Fruit fly (Drosophila melanogaster) ovary, adult (tissue): Measurements from ENCODE around the gene mura.

Experiments
- CG17801 ChIP-seq: fragments of 200-800 bp; optimal IDR thresholded peaks from 2 replicates; lab custom pipeline; 2019; ENCODE audit warnings: missing biosample characterization, mild to moderate bottlenecking, missing genetic modification characterization, moderate library complexity; ENCODE audit not compliant: partially characterized antibody

mura gene

DNA sequence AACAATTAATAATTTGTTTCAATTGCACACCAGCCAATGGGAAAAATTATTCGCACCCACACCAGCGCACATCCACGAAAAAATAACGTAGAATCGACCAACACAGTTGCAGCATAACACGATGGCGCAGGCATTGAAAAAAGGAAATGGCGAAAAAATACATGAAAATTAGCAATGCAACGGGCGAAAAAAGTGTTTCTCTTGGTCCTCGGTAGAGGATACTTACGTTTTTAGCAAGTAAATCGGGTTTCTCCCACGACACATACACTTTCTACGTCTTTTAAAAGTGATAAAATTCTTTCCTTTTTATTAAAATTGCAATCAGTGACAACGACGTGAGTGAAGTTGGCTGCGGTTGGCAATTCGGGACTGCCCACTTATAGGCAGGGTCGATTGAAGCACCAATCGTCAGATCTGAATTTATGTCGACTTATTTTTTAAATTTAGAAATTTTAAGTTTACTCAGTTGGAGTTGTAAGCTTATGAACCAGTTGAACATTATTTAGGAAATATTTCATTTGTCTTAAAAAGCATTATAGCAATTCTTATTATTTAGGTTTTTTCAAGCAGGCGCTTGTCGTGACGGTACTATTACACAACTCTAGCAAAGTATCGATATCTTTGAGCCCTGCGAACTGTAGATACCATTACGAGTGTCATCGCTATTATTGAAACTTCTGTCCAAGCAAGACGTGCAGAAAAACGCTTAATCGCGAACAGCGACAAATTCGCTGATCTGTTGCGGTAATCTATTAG is 26.0 kb upstream of the mura start, which contains the start of the genes Kap-alpha3 and Son:
TSS of gene Kap-alpha3 (minus strand) at position 352 of the 756 bp plus-strand sequence.
TSS of gene Son (plus strand) at position 661 of the 756 bp plus-strand sequence.
- TF ChIP-seq CG17801, result peak; percentile 90

DNA sequence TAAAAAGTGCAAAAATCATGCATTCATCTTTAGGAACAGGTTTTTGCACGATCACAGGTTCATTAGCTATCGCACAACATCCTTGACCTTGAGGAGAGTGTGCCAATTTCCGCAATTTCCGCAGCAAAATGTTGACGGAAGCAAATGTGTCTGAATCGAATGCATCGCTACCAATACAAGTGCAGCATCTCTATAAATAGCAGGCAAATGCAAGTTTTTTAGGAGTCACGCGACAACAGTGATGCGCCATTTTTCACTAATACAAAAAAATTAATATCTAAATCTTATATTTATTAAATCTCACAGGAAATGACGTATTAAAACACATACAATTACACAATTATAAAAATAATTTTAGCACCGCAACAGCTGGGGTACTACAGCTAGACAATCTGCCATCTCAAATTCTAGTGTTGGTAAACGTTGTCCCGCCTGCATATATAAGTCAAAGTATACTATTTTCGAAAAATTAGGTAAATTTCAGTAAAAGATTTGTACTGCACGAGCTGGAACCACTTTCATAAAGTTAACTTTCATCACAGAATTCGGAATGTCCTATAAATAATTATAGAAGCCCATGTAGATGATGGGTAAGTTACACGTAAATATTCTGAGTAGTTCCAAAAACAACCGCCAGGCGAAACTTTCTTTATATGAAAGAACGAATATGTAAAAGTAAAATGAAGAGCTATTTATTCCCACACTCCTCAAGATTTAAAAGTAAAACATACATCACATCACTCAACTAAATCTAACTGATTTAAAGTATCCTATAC is 22.4 kb upstream of the mura start, which contains the start of gene CG9399:
TSS of gene CG9399 (minus strand) at position 400 of the 776 bp plus-strand sequence.
- TF ChIP-seq CG17801, result peak; percentile 96

DNA sequence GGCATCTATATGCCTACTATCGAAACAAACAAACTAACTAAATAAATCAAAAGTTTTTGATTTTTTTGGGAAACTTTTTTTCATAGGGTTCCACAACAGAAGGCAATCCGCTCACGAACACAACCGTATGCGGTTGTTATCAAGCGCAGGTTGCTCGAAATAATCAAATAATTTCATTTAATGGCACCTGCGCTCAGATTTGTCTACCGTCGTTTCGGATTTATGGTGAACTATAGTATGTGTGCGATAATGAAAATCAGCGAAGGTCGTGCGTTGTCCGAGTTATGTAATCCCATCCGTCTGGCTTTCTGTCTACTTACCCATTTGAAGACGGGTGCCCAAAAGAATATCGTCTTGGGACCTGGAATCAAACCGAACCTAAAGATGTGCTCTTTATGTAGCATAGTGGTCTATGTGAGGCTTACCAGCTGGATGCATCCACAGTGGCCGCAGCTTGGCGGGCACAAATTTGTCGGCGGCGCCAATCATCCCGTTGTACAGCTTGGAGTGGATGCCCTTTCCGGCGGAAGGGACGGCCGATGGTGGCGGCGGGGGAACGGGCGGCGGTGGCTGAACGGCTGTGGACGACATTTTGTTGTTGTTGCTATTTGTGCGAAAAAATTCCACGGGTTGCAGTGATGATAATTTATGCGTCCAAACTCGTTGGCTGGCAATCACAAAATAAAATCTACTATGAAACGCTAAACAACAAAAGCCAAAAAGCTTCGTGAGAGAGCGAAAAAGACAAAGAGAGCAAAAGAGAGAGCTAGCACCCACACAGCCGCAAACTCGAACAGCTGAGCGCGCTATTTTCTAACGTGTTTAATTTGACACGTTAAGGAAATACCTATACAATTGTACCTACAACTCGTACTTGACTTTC is 21.6 kb upstream of the mura start:
- no peak for TF ChIP-seq CG17801

DNA sequence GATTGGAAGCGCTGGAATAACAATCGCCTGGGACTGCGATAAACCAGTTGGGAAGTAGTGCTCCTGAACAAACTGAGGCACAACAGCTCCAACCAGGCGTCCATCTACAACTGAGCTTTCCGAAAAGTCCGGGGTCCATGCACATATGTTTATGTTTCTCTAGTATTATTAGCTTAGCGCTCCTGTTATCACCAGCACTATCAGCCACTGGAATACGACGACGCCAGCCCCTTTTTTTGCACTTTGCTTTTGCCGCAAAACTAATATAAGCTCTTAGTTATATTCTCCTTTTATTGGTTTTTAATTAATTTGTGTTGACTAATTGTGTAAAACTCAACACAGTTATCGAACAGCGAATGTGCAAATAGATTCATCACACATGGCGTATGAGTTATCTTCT is 19.9 kb upstream of the mura start, which contains the start of gene CG9396:
TSS of gene CG9396 (minus strand) at position 101 of the 400 bp plus-strand sequence.
- no peak for TF ChIP-seq CG17801

DNA sequence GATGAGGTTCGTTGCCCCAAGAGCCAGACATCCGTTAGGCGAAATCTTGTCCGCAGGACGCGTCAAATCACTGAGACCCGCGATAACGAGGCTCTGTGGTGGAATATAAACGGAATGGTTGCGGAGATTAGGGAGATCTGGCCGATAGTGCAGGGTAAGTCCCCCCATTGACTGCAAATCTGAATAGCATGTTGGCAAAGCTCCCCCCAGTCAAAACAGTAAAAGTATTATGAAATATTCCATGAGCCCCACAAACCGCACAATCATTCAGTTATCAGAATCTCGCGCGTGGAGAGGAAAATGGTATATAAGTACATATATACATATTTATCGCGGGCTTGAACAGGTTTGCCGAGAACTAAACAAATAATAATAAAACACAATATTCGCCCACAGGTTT is 19.1 kb upstream of the mura start:
- no peak for TF ChIP-seq CG17801

DNA sequence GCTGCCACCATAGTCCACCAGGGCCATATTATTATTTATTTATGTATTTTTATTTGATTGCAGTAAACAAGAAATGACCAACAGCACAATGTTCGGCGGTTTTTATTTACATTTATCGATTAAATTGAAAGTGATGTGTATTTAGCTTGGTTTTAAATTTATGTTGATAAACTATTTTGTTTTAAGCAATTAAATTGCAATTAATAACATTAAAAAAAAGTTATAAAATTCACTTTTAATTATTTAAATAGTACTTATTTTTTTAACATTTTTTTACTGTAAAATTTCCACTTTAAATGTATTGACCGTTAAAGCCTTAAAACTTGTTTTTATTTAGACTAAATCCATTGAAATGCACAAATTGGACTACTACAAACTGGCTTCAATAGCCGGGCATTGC is 18.5 kb upstream of the mura start, which contains the start of gene CG16790:
TSS of gene CG16790 (minus strand) at position 101 of the 400 bp plus-strand sequence.
- no peak for TF ChIP-seq CG17801

DNA sequence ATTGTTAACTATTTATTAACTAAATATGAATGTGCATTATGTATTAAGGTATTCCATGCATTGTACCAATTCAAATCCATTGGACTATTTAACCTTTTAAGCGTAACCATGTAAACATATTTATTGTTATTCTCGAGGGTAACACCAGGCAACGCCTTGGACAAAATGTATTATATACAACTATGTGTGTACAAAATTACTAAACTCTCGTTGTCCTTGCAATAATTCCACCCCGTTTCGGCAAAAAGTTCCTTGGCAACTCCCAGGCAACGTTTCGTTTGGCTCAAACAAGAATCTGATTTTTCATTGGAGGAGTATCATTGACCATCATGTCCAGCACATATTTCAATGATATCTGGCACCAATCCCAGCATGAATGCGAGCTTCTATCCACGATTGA is 14.3 kb upstream of the mura start, which contains the start of gene CG16789:
TSS of gene CG16789 (plus strand) at position 301 of the 400 bp plus-strand sequence.
- no peak for TF ChIP-seq CG17801

DNA sequence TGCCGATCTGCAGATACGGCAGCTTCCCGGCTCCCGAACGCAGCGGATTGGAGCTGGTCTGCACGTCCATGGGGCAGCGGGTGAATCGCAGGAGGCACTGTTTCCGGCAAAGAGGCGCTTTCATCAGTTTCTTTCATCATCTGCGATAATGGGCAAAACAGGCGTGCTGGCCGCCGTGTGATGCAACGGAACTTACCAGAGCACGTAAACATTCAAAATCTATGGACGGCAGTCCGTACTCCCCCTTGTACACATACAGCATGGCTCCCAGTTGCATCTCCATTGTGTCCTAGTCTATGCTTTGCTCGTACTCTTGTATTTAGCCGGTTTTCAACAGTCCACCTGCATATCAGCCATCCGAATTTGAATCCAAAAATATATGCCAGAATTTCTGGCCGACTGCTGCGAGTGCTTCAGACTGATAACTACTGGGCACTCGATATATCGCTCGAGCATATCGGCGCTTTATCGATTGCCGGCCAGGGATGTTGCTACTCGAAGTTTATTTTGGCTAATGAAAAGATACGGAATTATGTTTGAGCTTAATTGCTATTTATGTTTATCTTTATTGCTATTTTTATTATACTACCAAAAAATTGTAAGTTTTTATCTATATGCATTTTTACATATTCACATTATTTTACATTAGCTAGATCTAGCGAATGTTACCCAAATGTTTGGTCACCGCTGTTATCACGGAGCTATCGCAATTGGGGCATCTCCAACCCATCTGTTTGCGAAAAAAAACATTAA is 11.8 kb upstream of the mura start, which contains the start of the genes CG9393 and Vps45:
TSS of gene CG9393 (minus strand) at position 434 of the 753 bp plus-strand sequence.
TSS of gene Vps45 (plus strand) at position 685 of the 753 bp plus-strand sequence.
- TF ChIP-seq CG17801, result peak; percentile 15

DNA sequence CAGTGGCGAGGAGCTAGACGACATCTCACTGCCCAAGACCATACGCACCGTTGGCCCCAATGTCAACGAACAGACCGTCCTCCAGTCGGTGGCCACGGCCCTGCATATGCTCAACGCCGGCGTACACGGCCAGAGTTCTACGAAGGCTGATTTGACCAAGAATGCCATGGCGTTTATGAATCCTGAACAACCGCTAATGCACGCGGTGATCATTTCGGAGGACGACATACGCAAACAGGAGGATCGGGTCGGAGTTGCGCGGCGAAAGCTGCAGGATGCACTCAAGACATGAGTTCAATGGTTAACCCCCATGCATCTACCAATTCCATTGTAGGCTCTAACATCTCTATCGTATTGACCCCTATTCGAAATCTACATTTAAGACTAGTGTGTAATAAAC is 9.5 kb upstream of the mura start:
- TF ChIP-seq CG17801, result no peak

DNA sequence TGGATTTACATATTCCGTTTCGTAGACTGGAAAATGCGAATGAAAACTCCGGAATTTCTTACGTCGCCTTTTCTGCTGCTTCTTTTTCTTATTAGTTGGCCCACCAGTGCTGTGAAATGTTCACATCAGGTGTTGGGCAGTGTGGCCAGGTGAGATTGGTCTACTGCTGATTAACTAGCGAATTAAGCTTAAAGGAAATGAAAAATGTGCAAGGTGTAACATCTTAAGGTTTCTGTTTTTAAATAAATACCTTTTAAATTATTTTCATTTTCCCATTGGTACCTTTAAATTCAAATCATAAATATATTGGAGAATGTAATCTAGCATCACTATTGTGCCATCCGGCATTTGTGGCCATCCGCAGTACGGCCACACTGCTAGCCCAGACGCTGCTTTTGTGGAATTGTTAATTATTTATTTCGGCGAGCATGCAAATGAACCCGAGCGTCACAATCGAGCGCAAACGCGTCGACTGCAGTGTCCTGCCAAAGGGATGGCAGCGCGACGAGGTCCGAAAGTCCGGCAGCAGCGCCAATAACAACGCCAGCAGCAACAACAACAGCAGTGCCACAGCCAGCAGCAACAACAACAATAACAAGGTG is 7.9 kb upstream of the mura start, which contains the start of the genes AP-1mu and MBD-like:
TSS of gene AP-1mu (minus strand) at position 113 of the 602 bp plus-strand sequence.
TSS of gene MBD-like (plus strand) at position 348 of the 602 bp plus-strand sequence.
- TF ChIP-seq CG17801, result peak; percentile 72

DNA sequence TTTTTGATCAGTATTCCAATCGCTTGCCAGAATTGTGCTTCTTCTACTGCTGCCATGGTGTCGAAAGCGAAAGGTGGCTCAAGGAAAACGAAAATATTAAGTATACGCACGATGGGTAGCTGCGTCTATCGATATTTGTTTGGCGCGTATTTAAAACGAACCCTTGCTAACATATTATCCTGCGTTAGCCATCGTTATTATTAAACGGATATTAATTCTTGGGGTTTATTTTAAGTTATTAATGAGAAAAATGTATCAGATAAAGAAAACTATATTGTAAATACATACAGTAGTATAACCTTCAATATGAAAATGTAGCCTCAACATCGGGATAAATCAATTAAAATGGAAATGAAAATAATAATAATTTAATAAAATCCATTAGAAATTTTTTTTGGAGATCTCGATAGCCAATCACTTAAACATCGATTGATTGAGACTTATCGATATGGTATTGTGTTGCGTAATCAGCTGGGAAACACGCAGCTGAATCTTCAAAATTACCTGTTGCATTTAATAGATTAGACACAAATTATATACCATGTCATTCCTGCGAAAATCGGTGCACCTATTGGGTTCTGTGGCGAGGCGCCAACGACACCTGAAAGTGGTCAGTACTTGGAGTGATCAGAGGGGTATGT is 3.8 kb upstream of the mura start, which contains the start of the genes CG9386 and BckdhA:
TSS of gene CG9386 (minus strand) at position 75 of the 641 bp plus-strand sequence.
TSS of gene BckdhA (plus strand) at position 452 of the 641 bp plus-strand sequence.
- TF ChIP-seq CG17801, result no peak

DNA sequence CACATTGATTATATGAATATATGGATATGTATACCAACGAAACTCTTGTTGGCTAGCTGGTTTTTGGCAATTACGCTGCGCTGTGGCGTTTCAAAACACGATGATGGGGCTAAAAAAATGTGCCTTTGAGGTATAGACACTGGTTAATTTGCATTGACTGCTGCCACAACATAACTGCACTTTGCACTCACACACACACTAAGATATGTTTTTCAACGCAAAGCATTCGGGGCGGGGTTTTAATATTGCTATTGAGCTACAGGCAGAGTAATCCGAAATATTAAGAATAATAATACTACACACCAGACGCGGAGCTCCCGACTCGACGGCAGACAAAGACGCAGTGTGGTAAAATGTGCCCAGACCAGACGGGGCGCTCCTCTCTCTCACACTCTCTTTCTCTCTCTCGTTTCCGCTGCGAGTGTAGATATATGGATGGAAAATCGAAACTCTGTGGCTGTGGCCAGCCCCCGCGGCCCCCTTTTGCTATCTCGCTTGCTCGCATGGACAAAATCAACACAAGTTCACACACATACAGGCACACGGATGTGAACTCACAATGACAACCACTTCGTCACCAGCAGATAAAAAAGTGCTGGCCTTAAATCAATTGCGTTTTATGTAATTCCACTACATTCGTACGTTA is 470 bp downstream of the mura start:
- TF ChIP-seq CG17801, result peak; percentile 43
